Worm (Caenorhabditis elegans) whole organism, L4 larva: ENCODE data around the gene ceh-16.
A peak's percentile ranks its signal among the peaks of the same experiment; 100 is the strongest.

Source experiments
- F10B5.3 ChIP-seq: sonication (generic microtip); optimal IDR thresholded peaks from 2 replicates; lab custom pipeline; 2016; ENCODE audit warnings: mild to moderate bottlenecking, missing genetic modification characterization, missing compliant biosample characterization
- R02D3.7 ChIP-seq: fragments of 150-350 bp; sonication (generic microtip); optimal IDR thresholded peaks from 3 replicates; lab custom pipeline; 2014; ENCODE audit warnings: missing biosample characterization, missing genetic modification characterization
- T20F7.1 ChIP-seq: fragments of 200-800 bp; sonication (Bioruptor generic); optimal IDR thresholded peaks from 2 replicates; lab custom pipeline; 2018; ENCODE audit warnings: mild to moderate bottlenecking, missing genetic modification characterization, missing compliant biosample characterization
- aha-1 ChIP-seq: fragments of 150-350 bp; peaks from one replicate; lab custom pipeline; 2014; ENCODE audit warnings: missing biosample characterization, missing genetic modification characterization
- aly-2 ChIP-seq: sonication (generic microtip); optimal IDR thresholded peaks from 2 replicates; lab custom pipeline; 2018; ENCODE audit warnings: missing biosample characterization, missing genetic modification characterization
- ama-1 ChIP-seq: fragments of 150-350 bp; optimal IDR thresholded peaks from 2 replicates; lab custom pipeline; 2014; ENCODE audit warnings: inconsistent platforms, mixed read lengths
- ceh-20 ChIP-seq: fragments of 200-800 bp; sonication (Bioruptor generic); IDR thresholded peaks from 2 replicates; pipeline ENCODE4 v1.3.6; 2022; ENCODE audit warnings: missing genetic modification reagents, missing genetic modification characterization, missing compliant biosample characterization
- ceh-62 ChIP-seq: sonication (generic microtip); optimal IDR thresholded peaks from 2 replicates; lab custom pipeline; 2017; ENCODE audit warnings: missing biosample characterization, missing genetic modification characterization
- daf-16 ChIP-seq, 3 experiments: sonication (generic microtip); optimal IDR thresholded peaks; 2 replicates each; lab custom pipeline; 2016 to 2017; ENCODE audit warnings: missing genetic modification characterization in 3 of 3, missing genetic modification reagents in 3 of 3, mild to moderate bottlenecking in 2 of 3, missing compliant biosample characterization in 2 of 3, missing biosample characterization in 1 of 3, moderate library complexity in 1 of 3
- daf-8 ChIP-seq: fragments of 200-800 bp; sonication (Bioruptor generic); IDR thresholded peaks from 2 replicates; pipeline ENCODE4 v1.3.6; 2022; ENCODE audit warnings: missing genetic modification characterization, missing compliant biosample characterization
- dmd-6 ChIP-seq: fragments of 200-800 bp; sonication (Bioruptor generic); IDR thresholded peaks from 2 replicates; pipeline ENCODE4 v1.3.6; 2022; ENCODE audit warnings: missing genetic modification reagents, missing genetic modification characterization, missing compliant biosample characterization
- duxl-1 ChIP-seq: sonication (generic microtip); optimal IDR thresholded peaks from 2 replicates; lab custom pipeline; 2016; ENCODE audit warnings: mild to moderate bottlenecking, missing genetic modification characterization, moderate library complexity, missing compliant biosample characterization; ENCODE audit not compliant: poor library complexity
- dve-1 ChIP-seq: sonication (generic microtip); optimal IDR thresholded peaks from 2 replicates; lab custom pipeline; 2017; ENCODE audit warnings: antibody characterized with exemption, mild to moderate bottlenecking, missing genetic modification characterization, missing compliant biosample characterization; ENCODE audit not compliant: insufficient read depth
- egl-43 ChIP-seq: fragments of 200-800 bp; sonication (Bioruptor generic); IDR thresholded peaks from 2 replicates; pipeline ENCODE4 v1.3.6; 2022; ENCODE audit warnings: missing genetic modification reagents, missing genetic modification characterization, missing compliant biosample characterization
- fkh-10 ChIP-seq: fragments of 150-350 bp; optimal IDR thresholded peaks from 2 replicates; lab custom pipeline; 2014; ENCODE audit warnings: missing biosample characterization, missing genetic modification reagents, missing genetic modification characterization
- fos-1 ChIP-seq: fragments of 150-350 bp; optimal IDR thresholded peaks from 2 replicates; lab custom pipeline; 2014; ENCODE audit warnings: missing biosample characterization, missing genetic modification characterization
- hlh-11 ChIP-seq: fragments of 200-800 bp; sonication (Bioruptor generic); optimal IDR thresholded peaks from 2 replicates; lab custom pipeline; 2018; ENCODE audit warnings: mild to moderate bottlenecking, missing genetic modification characterization, missing compliant biosample characterization
- hlh-30 ChIP-seq: sonication (generic microtip); optimal IDR thresholded peaks from 2 replicates; lab custom pipeline; 2017; ENCODE audit warnings: antibody characterized with exemption, mild to moderate bottlenecking, missing genetic modification characterization, missing compliant biosample characterization; ENCODE audit not compliant: insufficient read depth
- hmg-1.1 ChIP-seq: fragments of 200-800 bp; sonication (Bioruptor generic); IDR thresholded peaks from 2 replicates; pipeline ENCODE4 v1.3.6; 2022; ENCODE audit warnings: missing genetic modification reagents, missing genetic modification characterization, missing compliant biosample characterization
- lim-7 ChIP-seq: fragments of 200-800 bp; sonication (Bioruptor generic); IDR thresholded peaks from 2 replicates; pipeline ENCODE4 v1.3.6; 2022; ENCODE audit warnings: missing genetic modification characterization, missing compliant biosample characterization
- lin-1 ChIP-seq: fragments of 200-800 bp; sonication (Bioruptor generic); IDR thresholded peaks from 2 replicates; pipeline ENCODE4 v1.3.6; 2022; ENCODE audit warnings: missing genetic modification reagents, missing genetic modification characterization, missing compliant biosample characterization
- lsy-2 ChIP-seq, 2 experiments: fragments of 150-350 bp in 1 of 2; sonication (generic microtip) in 1 of 2; optimal IDR thresholded peaks; 2 replicates each; lab custom pipeline; 2014 to 2017; ENCODE audit warnings: missing biosample characterization in 2 of 2, missing genetic modification characterization in 2 of 2
- mdl-1 ChIP-seq, 2 experiments: fragments of 150-350 bp in 1 of 2; sonication (generic microtip) in 1 of 2; optimal IDR thresholded peaks; 2 replicates each; lab custom pipeline; 2014 to 2017; ENCODE audit warnings: missing biosample characterization in 2 of 2, missing genetic modification characterization in 2 of 2
- mxl-2 ChIP-seq: fragments of 200-800 bp; sonication (Bioruptor generic); conservative IDR thresholded peaks from 2 replicates; pipeline ENCODE4 v1.3.6; 2022; ENCODE audit warnings: missing genetic modification reagents, missing genetic modification characterization, missing compliant biosample characterization
- mxl-3 ChIP-seq: fragments of 200-800 bp; sonication (Bioruptor generic); optimal IDR thresholded peaks from 2 replicates; lab custom pipeline; 2018; ENCODE audit warnings: mild to moderate bottlenecking, missing genetic modification characterization, missing compliant biosample characterization
- nhr-111 ChIP-seq: fragments of 200-800 bp; sonication (Bioruptor generic); optimal IDR thresholded peaks from 2 replicates; lab custom pipeline; 2018; ENCODE audit warnings: mild to moderate bottlenecking, missing genetic modification characterization, missing compliant biosample characterization
- nhr-237 ChIP-seq: sonication (generic microtip); optimal IDR thresholded peaks from 2 replicates; lab custom pipeline; 2017; ENCODE audit warnings: missing biosample characterization, missing genetic modification characterization
- nhr-25 ChIP-seq: sonication (generic microtip); optimal IDR thresholded peaks from 2 replicates; lab custom pipeline; 2017; ENCODE audit warnings: missing genetic modification characterization, mild to moderate bottlenecking, missing compliant biosample characterization, antibody characterized with exemption, moderate library complexity, borderline replicate concordance; ENCODE audit not compliant: insufficient read depth
- nhr-28 ChIP-seq: fragments of 150-350 bp; optimal IDR thresholded peaks from 2 replicates; lab custom pipeline; 2014; ENCODE audit warnings: missing biosample characterization, missing genetic modification characterization
- nhr-48 ChIP-seq: sonication (generic microtip); optimal IDR thresholded peaks from 2 replicates; lab custom pipeline; 2016; ENCODE audit warnings: mild to moderate bottlenecking, missing genetic modification characterization, missing compliant biosample characterization
- nhr-77 ChIP-seq: fragments of 150-350 bp; optimal IDR thresholded peaks from 2 replicates; lab custom pipeline; 2014; ENCODE audit warnings: missing biosample characterization, missing genetic modification characterization
- php-3 ChIP-seq: fragments of 200-800 bp; sonication (Bioruptor generic); IDR thresholded peaks from 2 replicates; pipeline ENCODE4 v1.3.6; 2022; ENCODE audit warnings: missing genetic modification reagents, missing genetic modification characterization, missing compliant biosample characterization
- pqm-1 ChIP-seq: sonication (generic microtip); optimal IDR thresholded peaks from 2 replicates; lab custom pipeline; 2017; ENCODE audit warnings: missing biosample characterization, missing genetic modification characterization
- spr-3 ChIP-seq: fragments of 200-800 bp; sonication (Bioruptor generic); optimal IDR thresholded peaks from 2 replicates; lab custom pipeline; 2018; ENCODE audit warnings: mild to moderate bottlenecking, missing genetic modification characterization, missing compliant biosample characterization
- tra-1 ChIP-seq: fragments of 200-800 bp; sonication (Bioruptor generic); IDR thresholded peaks from 2 replicates; pipeline ENCODE4 v1.3.6; 2022; ENCODE audit warnings: missing genetic modification reagents, missing genetic modification characterization, missing compliant biosample characterization
- unc-130 ChIP-seq: sonication (generic microtip); optimal IDR thresholded peaks from 2 replicates; lab custom pipeline; 2016; ENCODE audit warnings: missing genetic modification reagents, missing genetic modification characterization, missing compliant biosample characterization
- zfp-3 ChIP-seq: fragments of 200-800 bp; sonication (Bioruptor generic); conservative IDR thresholded peaks from 2 replicates; pipeline ENCODE4 v1.3.6; 2022; ENCODE audit warnings: missing genetic modification reagents, missing genetic modification characterization, missing compliant biosample characterization
- zip-2 ChIP-seq: fragments of 150-350 bp; optimal IDR thresholded peaks from 2 replicates; lab custom pipeline; 2014; ENCODE audit warnings: missing biosample characterization, missing genetic modification characterization
- ztf-7 ChIP-seq: fragments of 150-350 bp; optimal IDR thresholded peaks from 2 replicates; lab custom pipeline; 2014; ENCODE audit warnings: missing biosample characterization, missing genetic modification characterization

ceh-16 gene

ce11 chrIII:8655412-8655811, 32.9 kb downstream of the ceh-16 start:
- TF ChIP-seq hlh-30 (peak; percentile 59), nhr-48 (peak; percentile 22), dmd-6 (GFP tag; lab: Robert Waterston, UW) (peak; percentile 30; the same call in 1 of the 2 replicates), nhr-237 (tag; lab: Kevin White, UChicago) (no peak), T20F7.1 (GFP tag; lab: Kevin White, UChicago) (peak; percentile 6), mxl-2 (GFP tag; lab: Robert Waterston, UW) (0 out of 2 replicates have a peak, but pooled peaks have one; percentile 41), lsy-2 (tag; optimal IDR thresholded peaks at IDR 0.05; lab: Kevin White, UChicago) (no peak), nhr-77 (tag; lab: Kevin White, UChicago) (no peak)
- TF ChIP-seq, all 104 proteins: peak for 5

DNA sequence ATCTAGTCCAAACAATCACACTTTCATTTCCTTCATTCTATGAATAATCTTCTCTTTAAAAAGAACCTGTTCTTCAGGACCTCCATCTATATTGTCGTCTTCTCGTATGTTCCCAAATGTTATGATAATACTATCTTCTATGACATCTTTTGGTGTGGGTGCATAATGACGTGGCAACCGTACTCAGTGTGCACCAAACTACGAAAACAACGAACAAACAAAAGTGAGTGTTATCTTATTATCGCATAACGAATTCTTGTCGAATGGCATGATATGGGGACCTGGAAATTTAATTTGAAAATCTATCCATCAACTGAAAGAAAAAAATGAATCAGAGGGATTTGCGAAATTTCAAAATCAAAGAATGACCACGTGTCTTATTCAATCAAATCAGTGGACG, 33.5 kb downstream of the ceh-16 start:
- no peak for TF ChIP-seq lim-7 (GFP tag; lab: Robert Waterston, UW)
- no peak for TF ChIP-seq daf-16 (GFP tag; optimal IDR thresholded peaks at IDR 0.05; lab: Kevin White, UChicago)
- TF ChIP-seq daf-16 (tag; optimal IDR thresholded peaks at IDR 0.05; lab: Kevin White, UChicago): peak; percentile 37

DNA sequence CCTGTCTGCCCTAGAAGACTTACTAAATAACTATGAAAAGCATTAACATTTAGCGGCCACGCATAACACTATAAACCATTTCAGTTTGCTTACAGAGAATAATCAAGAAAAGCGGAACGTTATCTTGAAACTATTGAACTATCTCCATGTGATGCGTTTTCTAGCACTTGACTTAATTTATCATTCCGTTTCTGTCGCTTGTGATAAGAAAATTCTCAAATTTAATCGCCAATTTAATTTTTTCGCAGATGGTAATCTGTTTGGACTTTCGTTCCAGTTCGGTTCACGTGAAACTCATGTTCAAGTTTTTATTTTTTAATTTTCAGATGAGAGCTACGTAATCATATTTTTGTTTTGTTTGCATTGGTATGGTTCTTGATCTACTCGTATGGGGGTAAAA, 34.4 kb downstream of the ceh-16 start:
- TF ChIP-seq lin-1 (GFP tag; lab: Robert Waterston, UW) (peak; percentile 33; the same call in 1 of the 2 replicates), nhr-77 (tag; lab: Kevin White, UChicago) (peak; percentile 65), hlh-30 (peak; percentile 78), php-3 (GFP tag; lab: Robert Waterston, UW) (peak; percentile 77), dmd-6 (GFP tag; lab: Robert Waterston, UW) (peak; percentile 93), mdl-1 (tag; optimal IDR thresholded peaks at IDR 0.05; lab: Kevin White, UChicago) (peak in 1 of 2 experiments; percentile 64), aha-1 (tag; lab: Kevin White, UChicago) (peak; percentile 76), ceh-62 (tag; lab: Kevin White, UChicago) (no peak), nhr-25 (tag; lab: Kevin White, UChicago) (no peak), hlh-11 (tag; lab: Kevin White, UChicago) (peak; percentile 87), nhr-111 (no peak), mxl-3 (GFP tag; lab: Kevin White, UChicago) (peak; percentile 33), fos-1 (tag; lab: Kevin White, UChicago) (no peak), pqm-1 (tag; lab: Kevin White, UChicago) (peak; percentile 78), nhr-48 (peak; percentile 73), mxl-2 (GFP tag; lab: Robert Waterston, UW) (peak; percentile 87), ceh-20 (GFP tag; lab: Robert Waterston, UW) (peak; percentile 56; the same call in 1 of the 2 replicates), nhr-28 (tag; lab: Kevin White, UChicago) (peak; percentile 88), daf-16 (GFP tag; optimal IDR thresholded peaks at IDR 0.05; lab: Kevin White, UChicago) (peak in 1 of 2 experiments; percentile 49), daf-16 (tag; optimal IDR thresholded peaks at IDR 0.05; lab: Kevin White, UChicago) (peak; percentile 94), aly-2 (tag; lab: Kevin White, UChicago) (no peak), dve-1 (tag; lab: Kevin White, UChicago) (peak; percentile 94), T20F7.1 (GFP tag; lab: Kevin White, UChicago) (peak; percentile 44), lsy-2 (tag; optimal IDR thresholded peaks at IDR 0.05; lab: Kevin White, UChicago) (peak in 1 of 2 experiments; percentile 8), tra-1 (0 out of 2 replicates have a peak, but pooled peaks have one; percentile 41), daf-8 (GFP tag; lab: Robert Waterston, UW) (0 out of 2 replicates have a peak, but pooled peaks have one; percentile 6), ztf-7 (tag; lab: Kevin White, UChicago) (no peak)

- TF ChIP-seq aha-1 (tag; lab: Kevin White, UChicago): peak; percentile 97
- TF ChIP-seq hmg-1.1 (GFP tag; lab: Robert Waterston, UW): no peak
Observed at ce11 chrIII:8657676-8658366, 35.3 kb downstream of the ceh-16 start.

- no peak for TF ChIP-seq unc-130 (GFP tag; lab: Kevin White, UChicago)
- peak; percentile 97 for TF ChIP-seq nhr-48
- TF ChIP-seq R02D3.7: no peak
- TF ChIP-seq nhr-111: no peak
- TF ChIP-seq nhr-28 (tag; lab: Kevin White, UChicago): peak; percentile 89
- TF ChIP-seq mdl-1 (tag; optimal IDR thresholded peaks at IDR 0.05; lab: Kevin White, UChicago): peak; percentile 66 to 97
- peak; percentile 79 for TF ChIP-seq ama-1 (lab: Kevin White, UChicago)
- TF ChIP-seq lin-1 (GFP tag; lab: Robert Waterston, UW): peak; percentile 89
- TF ChIP-seq spr-3: no peak
- peak; percentile 96 for TF ChIP-seq tra-1
- 0 out of 2 replicates have a peak, but pooled peaks have one; percentile 70 for TF ChIP-seq zfp-3 (GFP tag; lab: Robert Waterston, UW)
- TF ChIP-seq fkh-10: no peak
- no peak for TF ChIP-seq F10B5.3 (tag; lab: Kevin White, UChicago)
- peak; percentile 78 for TF ChIP-seq hmg-1.1 (GFP tag; lab: Robert Waterston, UW)
- peak; percentile 71 for TF ChIP-seq zip-2 (tag; lab: Kevin White, UChicago)
- no peak for TF ChIP-seq duxl-1
- TF ChIP-seq egl-43: no peak
Observed at ce11 chrIII:8658367-8658761, 35.8 kb downstream of the ceh-16 start.
